Worm (Caenorhabditis elegans) whole organism, late embryonic: Measurements from ENCODE around the gene T21E8.5.

Experiments used
- ceh-30 ChIP-seq: fragments of 150-350 bp; optimal IDR thresholded peaks from 2 replicates; lab custom pipeline; 2014; ENCODE audit warnings: missing biosample characterization, missing genetic modification characterization
- fkh-10 ChIP-seq: fragments of 150-350 bp; optimal IDR thresholded peaks from 2 replicates; lab custom pipeline; 2014; ENCODE audit warnings: missing biosample characterization, missing genetic modification reagents, missing genetic modification characterization
- tbx-2 ChIP-seq: sonication (generic microtip); optimal IDR thresholded peaks from 2 replicates; lab custom pipeline; 2016; ENCODE audit warnings: missing genetic modification characterization, missing compliant biosample characterization

ce11 chrX:10844137-10844536 is 41.8 kb upstream of the T21E8.5 start:
- TF ChIP-seq fkh-10 (GFP tag; lab: Kevin White, UChicago) (no peak), ceh-30 (tag; lab: Kevin White, UChicago) (no peak), tbx-2 (tag; lab: Kevin White, UChicago) (no peak)
